Fruit fly (Drosophila melanogaster): ENCODE measurements around the gene CG17746.
A peak's percentile ranks its signal among the peaks of the same experiment; 100 is the strongest.

Gene CG17746

DNA sequence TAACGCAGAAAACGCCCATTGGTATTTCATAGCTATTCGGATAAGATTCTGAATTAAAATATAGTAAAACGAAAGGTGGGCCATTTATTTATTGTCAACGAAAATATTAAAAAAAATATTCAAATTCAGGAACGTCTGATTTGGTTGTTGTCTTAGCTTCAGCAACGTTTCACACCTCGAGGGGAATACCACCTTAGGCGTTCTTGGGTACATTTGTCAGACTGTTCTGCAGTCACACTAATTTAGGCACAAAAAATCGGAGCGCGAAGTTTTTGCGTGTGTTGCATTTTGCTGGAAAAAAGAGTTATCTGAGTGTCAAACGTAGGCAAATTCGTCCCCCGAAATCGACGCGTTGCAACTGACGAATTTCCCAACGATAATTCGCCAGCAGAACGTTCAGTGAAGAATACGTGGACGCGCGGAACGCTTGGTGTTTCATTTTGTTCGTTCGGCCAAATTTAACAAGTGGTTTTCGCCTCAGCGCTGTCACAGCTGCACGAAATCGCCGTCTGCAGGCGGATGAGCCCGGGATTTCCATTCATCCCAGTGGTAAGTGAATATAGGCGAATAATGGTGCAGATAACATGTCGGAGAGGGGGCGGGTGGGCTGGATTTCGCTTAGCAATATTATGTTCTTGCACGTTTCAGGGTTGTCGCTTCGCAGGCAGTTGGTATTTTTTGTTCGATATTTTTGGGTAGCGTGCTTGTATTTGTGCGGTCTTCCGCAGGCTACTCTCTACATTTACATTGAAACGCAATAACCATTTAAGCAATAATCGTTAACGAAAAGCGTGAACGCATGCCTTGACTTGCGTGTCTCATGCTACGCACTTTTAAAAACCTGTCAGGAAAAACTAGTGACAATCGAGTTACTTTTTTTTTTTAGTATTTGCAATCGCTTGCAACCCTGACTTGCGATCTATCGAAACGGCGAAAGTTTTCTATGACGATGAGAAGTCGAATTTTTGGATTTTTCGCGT, 14.3 kb downstream of the CG17746 start, which contains the start of gene Larp4B (continued):
- TF ChIP-seq bcd (GFP tag; optimal IDR thresholded peaks at IDR 0.05) (no peak), CG8944 (GFP tag; optimal IDR thresholded peaks at IDR 0.05) (no peak), CG2875 (GFP tag; optimal IDR thresholded peaks at IDR 0.05) (no peak), Mad (GFP tag; optimal IDR thresholded peaks at IDR 0.05) (no peak), CG13894 (tag; optimal IDR thresholded peaks at IDR 0.05) (no peak), CG12299 (tag; optimal IDR thresholded peaks at IDR 0.05) (no peak), lola (GFP tag; optimal IDR thresholded peaks at IDR 0.05) (no peak), CG3281 (GFP tag; optimal IDR thresholded peaks at IDR 0.05) (peak; percentile 33), h (optimal IDR thresholded peaks at IDR 0.05) (no peak), Aef1 (GFP tag; IDR thresholded peaks at IDR 0.05) (no peak), HLHmδ (GFP tag; optimal IDR thresholded peaks at IDR 0.05) (no peak), Adf1 (GFP tag; IDR thresholded peaks at IDR 0.05) (no peak), Ptx1 (GFP tag; IDR thresholded peaks at IDR 0.05) (no peak), CG9727 (GFP tag; optimal IDR thresholded peaks at IDR 0.05) (peak; percentile 19), Optix (GFP tag; IDR thresholded peaks at IDR 0.05) (no peak), eve (GFP tag; optimal IDR thresholded peaks at IDR 0.05) (no peak), E2f2 (GFP tag; IDR thresholded peaks at IDR 0.05) (peak; percentile 79), Sox102F (GFP tag; optimal IDR thresholded peaks at IDR 0.05) (no peak), peb (GFP tag; IDR thresholded peaks at IDR 0.05) (no peak), jumu (GFP tag; optimal IDR thresholded peaks at IDR 0.05) (peak; percentile 4), nom (GFP tag; optimal IDR thresholded peaks at IDR 0.05) (peak; percentile 11), Camta (GFP tag; optimal IDR thresholded peaks at IDR 0.05) (no peak), CG15601 (tag; optimal IDR thresholded peaks at IDR 0.05) (peak; percentile 6), CG2199 (GFP tag; IDR thresholded peaks at IDR 0.05) (0 out of 3 replicates have a peak, but pooled peaks have one; percentile 17), disco-r (GFP tag; optimal IDR thresholded peaks at IDR 0.05) (peak; percentile 55), Rfx (GFP tag; IDR thresholded peaks at IDR 0.05) (peak; percentile 45), amos (GFP tag; IDR thresholded peaks at IDR 0.05; ENCODE audit: partially characterized antibody) (peak; percentile 52), tup (GFP tag; optimal IDR thresholded peaks at IDR 0.05) (no peak), CG8089 (GFP tag; optimal IDR thresholded peaks at IDR 0.05) (no peak), sna (GFP tag; IDR thresholded peaks at IDR 0.05; ENCODE audit: partially characterized antibody) (peak; percentile 66), zfh2 (GFP tag; optimal IDR thresholded peaks at IDR 0.05) (peak; percentile 35), CG17568 (GFP tag; optimal IDR thresholded peaks at IDR 0.05) (no peak), CG10267 (tag; optimal IDR thresholded peaks at IDR 0.05) (peak; percentile 24), vfl (GFP tag; optimal IDR thresholded peaks at IDR 0.05) (no peak), HmgZ (tag; optimal IDR thresholded peaks at IDR 0.05) (peak; percentile 61), btn (GFP tag; optimal IDR thresholded peaks at IDR 0.05) (no peak), CG17829 (tag; optimal IDR thresholded peaks at IDR 0.05) (peak; percentile 22), ato (GFP tag; IDR thresholded peaks at IDR 0.05; ENCODE audit: partially characterized antibody) (peak; percentile 21; the same call in 1 of the 2 replicates), vvl (GFP tag; IDR thresholded peaks at IDR 0.05) (peak; percentile 84), Jarid2 (GFP tag; optimal IDR thresholded peaks at IDR 0.05) (no peak), wor (GFP tag; IDR thresholded peaks at IDR 0.05) (no peak), nerfin-1 (tag; optimal IDR thresholded peaks at IDR 0.05) (peak; percentile 17), CG4360 (GFP tag; IDR thresholded peaks at IDR 0.05) (peak; percentile 18; the same call in 1 of the 2 replicates), chinmo (GFP tag; IDR thresholded peaks at IDR 0.05; ENCODE audit: partially characterized antibody) (no peak), Doc2 (GFP tag; IDR thresholded peaks at IDR 0.05) (no peak), Atf3 (GFP tag; optimal IDR thresholded peaks at IDR 0.05) (no peak), slbo (GFP tag; IDR thresholded peaks at IDR 0.05) (peak; percentile 35; the same call in 1 of the 2 replicates), CG13624 (GFP tag; optimal IDR thresholded peaks at IDR 0.05) (peak; percentile 58), Kr (GFP tag; optimal IDR thresholded peaks at IDR 0.05) (no peak)

Measured in whole organism, embryonic.